Worm (Caenorhabditis elegans) whole organism, L4 larva: ENCODE data around the gene asp-17.

Source experiments
- D1046.2 ChIP-seq: fragments of 200-800 bp; sonication (Bioruptor generic); IDR thresholded peaks from 2 replicates; pipeline ENCODE4 v1.3.6; 2022; ENCODE audit warnings: missing genetic modification characterization, missing compliant biosample characterization
- F49E8.2 ChIP-seq: sonication (generic microtip); optimal IDR thresholded peaks from 2 replicates; lab custom pipeline; 2016; ENCODE audit warnings: missing compliant biosample characterization, mild to moderate bottlenecking, missing genetic modification characterization, borderline replicate concordance
- R02D3.7 ChIP-seq: fragments of 150-350 bp; sonication (generic microtip); optimal IDR thresholded peaks from 3 replicates; lab custom pipeline; 2014; ENCODE audit warnings: missing biosample characterization, missing genetic modification characterization
- Y105C5A.15 ChIP-seq: fragments of 200-800 bp; sonication (Bioruptor generic); IDR thresholded peaks from 2 replicates; pipeline ENCODE4 v1.3.6; 2022; ENCODE audit warnings: missing genetic modification characterization, missing compliant biosample characterization
- Y48G9A.11 ChIP-seq: fragments of 200-800 bp; sonication (Bioruptor generic); IDR thresholded peaks from 2 replicates; pipeline ENCODE4 v1.3.6; 2022; ENCODE audit warnings: missing genetic modification reagents, missing genetic modification characterization, missing compliant biosample characterization
- Y75B8A.6 ChIP-seq: fragments of 200-800 bp; sonication (Bioruptor generic); IDR thresholded peaks from 2 replicates; pipeline ENCODE4 v1.3.6; 2022; ENCODE audit warnings: missing genetic modification reagents, missing genetic modification characterization, missing compliant biosample characterization
- aly-2 ChIP-seq: sonication (generic microtip); optimal IDR thresholded peaks from 2 replicates; lab custom pipeline; 2018; ENCODE audit warnings: missing biosample characterization, missing genetic modification characterization
- attf-4 ChIP-seq: sonication (generic microtip); optimal IDR thresholded peaks from 3 replicates; lab custom pipeline; 2017; ENCODE audit warnings: missing biosample characterization, missing genetic modification characterization
- ceh-20 ChIP-seq: fragments of 200-800 bp; sonication (Bioruptor generic); IDR thresholded peaks from 2 replicates; pipeline ENCODE4 v1.3.6; 2022; ENCODE audit warnings: missing genetic modification reagents, missing genetic modification characterization, missing compliant biosample characterization
- ceh-32 ChIP-seq: sonication (generic microtip); optimal IDR thresholded peaks from 2 replicates; lab custom pipeline; 2016; ENCODE audit warnings: mild to moderate bottlenecking, missing genetic modification characterization, missing compliant biosample characterization; ENCODE audit not compliant: poor library complexity
- ceh-62 ChIP-seq: sonication (generic microtip); optimal IDR thresholded peaks from 2 replicates; lab custom pipeline; 2017; ENCODE audit warnings: missing biosample characterization, missing genetic modification characterization
- ceh-82 ChIP-seq: sonication (generic microtip); optimal IDR thresholded peaks from 2 replicates; lab custom pipeline; 2017; ENCODE audit warnings: missing biosample characterization, missing genetic modification characterization
- cey-2 ChIP-seq: sonication (generic microtip); optimal IDR thresholded peaks from 3 replicates; lab custom pipeline; 2017; ENCODE audit warnings: missing genetic modification characterization, mild to moderate bottlenecking, missing compliant biosample characterization, antibody characterized with exemption, borderline replicate concordance; ENCODE audit not compliant: insufficient read depth
- daf-8 ChIP-seq: fragments of 200-800 bp; sonication (Bioruptor generic); IDR thresholded peaks from 2 replicates; pipeline ENCODE4 v1.3.6; 2022; ENCODE audit warnings: missing genetic modification characterization, missing compliant biosample characterization
- dmd-6 ChIP-seq: fragments of 200-800 bp; sonication (Bioruptor generic); IDR thresholded peaks from 2 replicates; pipeline ENCODE4 v1.3.6; 2022; ENCODE audit warnings: missing genetic modification reagents, missing genetic modification characterization, missing compliant biosample characterization
- dpl-1 ChIP-seq: fragments of 150-350 bp; optimal IDR thresholded peaks from 2 replicates; lab custom pipeline; 2014; ENCODE audit warnings: missing biosample characterization, missing genetic modification reagents, missing genetic modification characterization
- duxl-1 ChIP-seq: sonication (generic microtip); optimal IDR thresholded peaks from 2 replicates; lab custom pipeline; 2016; ENCODE audit warnings: mild to moderate bottlenecking, missing genetic modification characterization, moderate library complexity, missing compliant biosample characterization; ENCODE audit not compliant: poor library complexity
- dve-1 ChIP-seq: sonication (generic microtip); optimal IDR thresholded peaks from 2 replicates; lab custom pipeline; 2017; ENCODE audit warnings: antibody characterized with exemption, mild to moderate bottlenecking, missing genetic modification characterization, missing compliant biosample characterization; ENCODE audit not compliant: insufficient read depth
- egl-27 ChIP-seq: sonication (generic microtip); optimal IDR thresholded peaks from 3 replicates; lab custom pipeline; 2017; ENCODE audit warnings: missing biosample characterization, missing genetic modification reagents, missing genetic modification characterization
- fkh-10 ChIP-seq: fragments of 150-350 bp; optimal IDR thresholded peaks from 2 replicates; lab custom pipeline; 2014; ENCODE audit warnings: missing biosample characterization, missing genetic modification reagents, missing genetic modification characterization
- gei-8 ChIP-seq: fragments of 200-800 bp; sonication (Bioruptor generic); optimal IDR thresholded peaks from 2 replicates; lab custom pipeline; 2018; ENCODE audit warnings: mild to moderate bottlenecking, missing genetic modification characterization, missing compliant biosample characterization
- lin-13 ChIP-seq: fragments of 150-350 bp; optimal IDR thresholded peaks from 2 replicates; lab custom pipeline; 2014; ENCODE audit warnings: missing biosample characterization, missing genetic modification reagents, missing genetic modification characterization
- lin-15B ChIP-seq: fragments of 150-350 bp; sonication (generic microtip); optimal IDR thresholded peaks from 3 replicates; lab custom pipeline; 2014; ENCODE audit warnings: missing biosample characterization, missing genetic modification characterization
- lin-39 ChIP-seq: fragments of 150-350 bp; optimal IDR thresholded peaks from 2 replicates; lab custom pipeline; 2014; ENCODE audit warnings: missing biosample characterization, missing genetic modification reagents, missing genetic modification characterization
- lir-3 ChIP-seq: sonication (generic microtip); optimal IDR thresholded peaks from 2 replicates; lab custom pipeline; 2016; ENCODE audit warnings: mild to moderate bottlenecking, missing genetic modification characterization, missing compliant biosample characterization
- madf-5 ChIP-seq, 2 experiments: fragments of 200-800 bp; sonication (Bioruptor generic); IDR thresholded peaks; 2 replicates each; pipeline ENCODE4 v1.3.6; 2022; ENCODE audit warnings: missing compliant biosample characterization in 2 of 2, missing genetic modification characterization in 2 of 2
- madf-9 ChIP-seq: fragments of 200-800 bp; sonication (Bioruptor generic); conservative IDR thresholded peaks from 2 replicates; pipeline ENCODE4 v1.3.6; 2022; ENCODE audit warnings: missing genetic modification reagents, missing genetic modification characterization, missing compliant biosample characterization
- mdl-1 ChIP-seq, 2 experiments: fragments of 150-350 bp in 1 of 2; sonication (generic microtip) in 1 of 2; optimal IDR thresholded peaks; 2 replicates each; lab custom pipeline; 2014 to 2017; ENCODE audit warnings: missing biosample characterization in 2 of 2, missing genetic modification characterization in 2 of 2
- mep-1 ChIP-seq: fragments of 150-350 bp; sonication (generic microtip); optimal IDR thresholded peaks from 3 replicates; lab custom pipeline; 2014; ENCODE audit warnings: missing biosample characterization, missing genetic modification characterization
- mxl-2 ChIP-seq: fragments of 200-800 bp; sonication (Bioruptor generic); conservative IDR thresholded peaks from 2 replicates; pipeline ENCODE4 v1.3.6; 2022; ENCODE audit warnings: missing genetic modification reagents, missing genetic modification characterization, missing compliant biosample characterization
- nhr-102 ChIP-seq: sonication (generic microtip); optimal IDR thresholded peaks from 2 replicates; lab custom pipeline; 2016; ENCODE audit warnings: mild to moderate bottlenecking, missing genetic modification characterization, moderate library complexity, missing compliant biosample characterization
- nhr-11 ChIP-seq: fragments of 150-350 bp; optimal IDR thresholded peaks from 2 replicates; lab custom pipeline; 2014; ENCODE audit warnings: missing biosample characterization, missing genetic modification characterization
- nhr-237 ChIP-seq: sonication (generic microtip); optimal IDR thresholded peaks from 2 replicates; lab custom pipeline; 2017; ENCODE audit warnings: missing biosample characterization, missing genetic modification characterization
- nhr-25 ChIP-seq: sonication (generic microtip); optimal IDR thresholded peaks from 2 replicates; lab custom pipeline; 2017; ENCODE audit warnings: missing genetic modification characterization, mild to moderate bottlenecking, missing compliant biosample characterization, antibody characterized with exemption, moderate library complexity, borderline replicate concordance; ENCODE audit not compliant: insufficient read depth
- nhr-42 ChIP-seq: fragments of 200-800 bp; sonication (Bioruptor generic); IDR thresholded peaks from 2 replicates; pipeline ENCODE4 v1.3.6; 2022; ENCODE audit warnings: missing genetic modification characterization, missing compliant biosample characterization
- nhr-48 ChIP-seq: sonication (generic microtip); optimal IDR thresholded peaks from 2 replicates; lab custom pipeline; 2016; ENCODE audit warnings: mild to moderate bottlenecking, missing genetic modification characterization, missing compliant biosample characterization
- pha-4 ChIP-seq, 2 experiments: fragments of 150-350 bp in 1 of 2; fragments of 200-800 bp in 1 of 2; sonication (Bioruptor generic) in 1 of 2; IDR thresholded peaks in 1 of 2; optimal IDR thresholded peaks in 1 of 2; 2 replicates each; pipeline versions ENCODE4 v1.3.6 to Lab custom; 2014 to 2022; ENCODE audit warnings: missing genetic modification characterization in 2 of 2, missing genetic modification reagents in 2 of 2, missing biosample characterization in 1 of 2, missing compliant biosample characterization in 1 of 2
- pqm-1 ChIP-seq: sonication (generic microtip); optimal IDR thresholded peaks from 2 replicates; lab custom pipeline; 2017; ENCODE audit warnings: missing biosample characterization, missing genetic modification characterization
- set-16 ChIP-seq: fragments of 200-800 bp; sonication (Bioruptor generic); IDR thresholded peaks from 2 replicates; pipeline ENCODE4 v1.3.6; 2022; ENCODE audit warnings: missing genetic modification reagents, missing genetic modification characterization, missing compliant biosample characterization
- skn-1 ChIP-seq: fragments of 150-350 bp; optimal IDR thresholded peaks from 2 replicates; lab custom pipeline; 2014; ENCODE audit warnings: missing biosample characterization, missing genetic modification characterization
- spr-1 ChIP-seq: sonication (generic microtip); optimal IDR thresholded peaks from 2 replicates; lab custom pipeline; 2016; ENCODE audit warnings: mild to moderate bottlenecking, missing genetic modification characterization, missing compliant biosample characterization
- spr-3 ChIP-seq: fragments of 200-800 bp; sonication (Bioruptor generic); optimal IDR thresholded peaks from 2 replicates; lab custom pipeline; 2018; ENCODE audit warnings: mild to moderate bottlenecking, missing genetic modification characterization, missing compliant biosample characterization
- unc-130 ChIP-seq: sonication (generic microtip); optimal IDR thresholded peaks from 2 replicates; lab custom pipeline; 2016; ENCODE audit warnings: missing genetic modification reagents, missing genetic modification characterization, missing compliant biosample characterization
- unc-62 ChIP-seq, 3 experiments: fragments of 150-350 bp in 1 of 3; sonication (generic microtip); optimal IDR thresholded peaks in 2 of 3; peaks in 1 of 3; 1 replicate in 1 of 3; 2 replicates in 2 of 3; lab custom pipeline; 2014 to 2017; ENCODE audit warnings: missing biosample characterization in 3 of 3, missing genetic modification characterization in 3 of 3, missing genetic modification reagents in 3 of 3, missing genotype in 1 of 3
- zag-1 ChIP-seq: fragments of 150-350 bp; optimal IDR thresholded peaks from 2 replicates; lab custom pipeline; 2014; ENCODE audit warnings: missing biosample characterization, missing genetic modification characterization
- zfp-2 ChIP-seq: sonication (generic microtip); optimal IDR thresholded peaks from 2 replicates; lab custom pipeline; 2016; ENCODE audit warnings: mild to moderate bottlenecking, missing genetic modification characterization, missing compliant biosample characterization
- zip-11 ChIP-seq: fragments of 200-800 bp; sonication (Bioruptor generic); IDR thresholded peaks from 2 replicates; pipeline ENCODE4 v1.3.6; 2022; ENCODE audit warnings: missing genetic modification characterization, missing compliant biosample characterization
- zip-2 ChIP-seq: fragments of 150-350 bp; optimal IDR thresholded peaks from 2 replicates; lab custom pipeline; 2014; ENCODE audit warnings: missing biosample characterization, missing genetic modification characterization
- ztf-11 ChIP-seq: fragments of 150-350 bp; optimal IDR thresholded peaks from 2 replicates; lab custom pipeline; 2014; ENCODE audit warnings: missing biosample characterization, missing genetic modification characterization

The asp-17 gene

ce11 chrV:18990238-18990901, 46.8 kb downstream of the asp-17 start, which contains the start of the genes reps-1 and Y39B6A.37:
reps-1 (minus strand) TSS chrV:18990500.
Y39B6A.37 (plus strand) TSS chrV:18990851.
- TF ChIP-seq lir-3 (tag; lab: Kevin White, UChicago) = no peak
- no peak for TF ChIP-seq nhr-48 (tag; lab: Kevin White, UChicago)
- peak; percentile 72 for TF ChIP-seq dve-1 (tag; lab: Kevin White, UChicago)
- TF ChIP-seq mdl-1 (tag; optimal IDR thresholded peaks at IDR 0.05; lab: Kevin White, UChicago) = no peak
- no peak for TF ChIP-seq attf-4
- peak; percentile 57; the same call in 1 of the 2 replicates for TF ChIP-seq Y48G9A.11 (GFP tag; lab: Robert Waterston, UW)
- no peak for TF ChIP-seq lin-39 (tag; lab: Kevin White, UChicago)
- TF ChIP-seq zfp-2 (tag; lab: Kevin White, UChicago) = no peak
- no peak for TF ChIP-seq daf-8 (GFP tag; lab: Robert Waterston, UW)
- no peak for TF ChIP-seq cey-2 (tag; lab: Kevin White, UChicago)
- peak; percentile 12 for TF ChIP-seq spr-1
- TF ChIP-seq lin-15B (tag; lab: Kevin White, UChicago) = no peak
- peak; percentile 43 for TF ChIP-seq nhr-11 (tag; lab: Kevin White, UChicago)
- TF ChIP-seq gei-8 (GFP tag; lab: Kevin White, UChicago) = no peak
- TF ChIP-seq nhr-102 (tag; lab: Kevin White, UChicago) = peak; percentile 64
- TF ChIP-seq nhr-42 (GFP tag; lab: Robert Waterston, UW) = no peak
- no peak for TF ChIP-seq mxl-2
- peak; percentile 49 for TF ChIP-seq F49E8.2 (tag; lab: Kevin White, UChicago)
- TF ChIP-seq ceh-20 (GFP tag; lab: Robert Waterston, UW) = no peak
- no peak for TF ChIP-seq nhr-237 (tag; lab: Kevin White, UChicago)
- peak; percentile 75 for TF ChIP-seq dpl-1 (GFP tag; lab: Kevin White, UChicago)
- peak; percentile 72 for TF ChIP-seq lin-13 (GFP tag; lab: Kevin White, UChicago)
- TF ChIP-seq nhr-25 = no peak
- TF ChIP-seq madf-9 (GFP tag; lab: Robert Waterston, UW) = no peak
- no peak for TF ChIP-seq ceh-32 (tag; lab: Kevin White, UChicago)
- TF ChIP-seq zip-11 = no peak
- no peak for TF ChIP-seq zag-1 (tag; lab: Kevin White, UChicago)
- no peak for TF ChIP-seq unc-62 (GFP tag; optimal IDR thresholded peaks at IDR 0.05 in 1 of 2; lab: Kevin White, UChicago)
- TF ChIP-seq unc-62 (tag; optimal IDR thresholded peaks at IDR 0.05; lab: Kevin White, UChicago) = no peak
- no peak for TF ChIP-seq Y75B8A.6
- TF ChIP-seq mep-1 (tag; lab: Kevin White, UChicago) = peak; percentile 77
- peak; percentile 38; the same call in 1 of the 2 replicates for TF ChIP-seq pha-4 (GFP tag; IDR thresholded peaks at IDR 0.05; lab: Robert Waterston, UW)
- TF ChIP-seq pha-4 (tag; optimal IDR thresholded peaks at IDR 0.05; lab: Kevin White, UChicago) = no peak
- TF ChIP-seq R02D3.7 (tag; lab: Kevin White, UChicago) = no peak
- TF ChIP-seq zip-2 = no peak
- no peak for TF ChIP-seq fkh-10 (GFP tag; lab: Kevin White, UChicago)
- no peak for TF ChIP-seq madf-5 (GFP tag; IDR thresholded peaks at IDR 0.05; lab: Robert Waterston, UW)
- no peak for TF ChIP-seq set-16 (GFP tag; lab: Robert Waterston, UW)
- TF ChIP-seq pqm-1 (tag; lab: Kevin White, UChicago) = no peak
- TF ChIP-seq Y105C5A.15 (GFP tag; lab: Robert Waterston, UW) = no peak
- TF ChIP-seq duxl-1 (tag; lab: Kevin White, UChicago) = peak; percentile 80
- no peak for TF ChIP-seq ceh-62
- TF ChIP-seq egl-27 = no peak
- peak; percentile 13 for TF ChIP-seq spr-3 (GFP tag; lab: Kevin White, UChicago)
- no peak for TF ChIP-seq ztf-11 (tag; lab: Kevin White, UChicago)
- TF ChIP-seq skn-1 (tag; lab: Kevin White, UChicago) = no peak
- TF ChIP-seq ceh-82 (tag; lab: Kevin White, UChicago) = no peak
- TF ChIP-seq unc-130 (GFP tag; lab: Kevin White, UChicago) = no peak
- peak; percentile 60 for TF ChIP-seq dmd-6 (GFP tag; lab: Robert Waterston, UW)
- no peak for TF ChIP-seq aly-2 (tag; lab: Kevin White, UChicago)
- 0 out of 2 replicates have a peak, but pooled peaks have one; percentile 9 for TF ChIP-seq D1046.2
